Worm (Caenorhabditis elegans): Measurements from ENCODE around the gene vps-26.

ce11 chrIV:9381136-9381535 is 39.5 kb upstream of the vps-26 start, which contains the start of gene C10C5.5:
- TF ChIP-seq K02D7.2 (tag; optimal IDR thresholded peaks at IDR 0.05) (no peak), pqm-1 (tag; optimal IDR thresholded peaks at IDR 0.05) (no peak), T23F11.4 (GFP tag; optimal IDR thresholded peaks at IDR 0.05) (no peak), pag-3 (tag; optimal IDR thresholded peaks at IDR 0.05; ENCODE audit: borderline replicate concordance) (no peak), ama-1 (optimal IDR thresholded peaks at IDR 0.05) (no peak), ets-4 (tag; optimal IDR thresholded peaks at IDR 0.05) (no peak), K09A11.1 (tag; optimal IDR thresholded peaks at IDR 0.05; ENCODE audit: insufficient read depth) (no peak), ref-2 (tag; optimal IDR thresholded peaks at IDR 0.05) (no peak), C08G9.2 (tag; optimal IDR thresholded peaks at IDR 0.05) (no peak)

Measured in whole organism, late embryonic.